Fruit fly (Drosophila melanogaster) whole organism, prepupa: ENCODE data around the gene Caper.
A peak's percentile ranks its signal among the peaks of the same experiment; 100 is the strongest.

ENCODE experiments used
- CG10631 ChIP-seq: fragments of 200-800 bp; sonication (Bioruptor generic); optimal IDR thresholded peaks from 2 replicates; lab custom pipeline; 2016; ENCODE audit warnings: missing biosample characterization, missing genetic modification characterization
- CG10669 ChIP-seq: fragments of 200-800 bp; sonication (Bioruptor generic); optimal IDR thresholded peaks from 3 replicates; lab custom pipeline; 2018; ENCODE audit warnings: missing biosample characterization, mild to moderate bottlenecking, missing genetic modification characterization, moderate library complexity
- CG11294 ChIP-seq: fragments of 200-800 bp; sonication (Bioruptor generic); IDR thresholded peaks from 2 replicates; pipeline ENCODE4 v1.3.6; 2022; ENCODE audit warnings: missing biosample characterization, missing genetic modification characterization
- CG11902 ChIP-seq: fragments of 200-800 bp; sonication (Bioruptor generic); optimal IDR thresholded peaks from 3 replicates; lab custom pipeline; 2016; ENCODE audit warnings: missing biosample characterization, missing genetic modification characterization
- CG1621 ChIP-seq: fragments of 200-800 bp; sonication (Bioruptor generic); optimal IDR thresholded peaks from 3 replicates; lab custom pipeline; 2018; ENCODE audit warnings: missing biosample characterization, mild to moderate bottlenecking, missing genetic modification characterization
- CG16779 ChIP-seq: fragments of 200-800 bp; sonication (Bioruptor generic); optimal IDR thresholded peaks from 3 replicates; lab custom pipeline; 2017; ENCODE audit warnings: missing biosample characterization, mild to moderate bottlenecking, missing genetic modification characterization
- CG3032 ChIP-seq: fragments of 200-800 bp; optimal IDR thresholded peaks from 2 replicates; lab custom pipeline; 2019; ENCODE audit warnings: missing biosample characterization, mild to moderate bottlenecking, missing genetic modification characterization, moderate library complexity
- CG31627 ChIP-seq: fragments of 200-800 bp; sonication (Bioruptor generic); optimal IDR thresholded peaks from 3 replicates; lab custom pipeline; 2016; ENCODE audit warnings: missing biosample characterization, missing genetic modification characterization
- CG32006 ChIP-seq: fragments of 200-800 bp; sonication (Bioruptor generic); optimal IDR thresholded peaks from 3 replicates; lab custom pipeline; 2017; ENCODE audit warnings: missing biosample characterization, mild to moderate bottlenecking, missing genetic modification characterization
- CG34406 ChIP-seq: fragments of 200-800 bp; sonication (Bioruptor generic); optimal IDR thresholded peaks from 3 replicates; lab custom pipeline; 2016; ENCODE audit warnings: missing biosample characterization, missing genetic modification characterization
- CG3919 ChIP-seq: fragments of 200-800 bp; sonication (Bioruptor generic); optimal IDR thresholded peaks from 3 replicates; lab custom pipeline; 2016; ENCODE audit warnings: missing biosample characterization, missing genetic modification characterization
- CG4318 ChIP-seq: fragments of 200-800 bp; sonication (Bioruptor generic); optimal IDR thresholded peaks from 3 replicates; lab custom pipeline; 2017; ENCODE audit warnings: missing biosample characterization, mild to moderate bottlenecking, missing genetic modification characterization
- CG6163 ChIP-seq: fragments of 200-800 bp; sonication (Bioruptor generic); IDR thresholded peaks from 3 replicates; pipeline ENCODE4 v1.3.6; 2022; ENCODE audit warnings: missing biosample characterization, missing genetic modification characterization
- CG6276 ChIP-seq: fragments of 200-800 bp; sonication (Bioruptor generic); optimal IDR thresholded peaks from 2 replicates; lab custom pipeline; 2017; ENCODE audit warnings: missing biosample characterization, mild to moderate bottlenecking, missing genetic modification characterization
- CG6792 ChIP-seq: fragments of 200-800 bp; sonication (Bioruptor generic); optimal IDR thresholded peaks from 3 replicates; lab custom pipeline; 2016; ENCODE audit warnings: missing biosample characterization, missing genetic modification characterization
- CG6808 ChIP-seq: fragments of 200-800 bp; sonication (Bioruptor generic); optimal IDR thresholded peaks from 3 replicates; lab custom pipeline; 2017; ENCODE audit warnings: missing biosample characterization, missing genetic modification characterization, mild to moderate bottlenecking, moderate library complexity, missing genetic modification reagents
- CG6854 ChIP-seq: fragments of 200-800 bp; sonication (Bioruptor generic); optimal IDR thresholded peaks from 2 replicates; lab custom pipeline; 2017; ENCODE audit warnings: missing biosample characterization, mild to moderate bottlenecking, missing genetic modification characterization
- CG7368 ChIP-seq: fragments of 200-800 bp; sonication (Bioruptor generic); optimal IDR thresholded peaks from 3 replicates; lab custom pipeline; 2016; ENCODE audit warnings: missing biosample characterization, missing genetic modification characterization
- CG8119 ChIP-seq: fragments of 200-800 bp; sonication (Bioruptor generic); IDR thresholded peaks from 3 replicates; pipeline ENCODE4 v1.3.6; 2022; ENCODE audit warnings: missing biosample characterization, missing genetic modification characterization
- CG8632 ChIP-seq: fragments of 200-800 bp; sonication (Bioruptor generic); optimal IDR thresholded peaks from 3 replicates; lab custom pipeline; 2016; ENCODE audit warnings: missing biosample characterization, missing genetic modification characterization
- CG9139 ChIP-seq: fragments of 200-800 bp; sonication (Bioruptor generic); optimal IDR thresholded peaks from 3 replicates; lab custom pipeline; 2017; ENCODE audit warnings: missing biosample characterization, mild to moderate bottlenecking, missing genetic modification characterization
- Eip75B ChIP-seq: fragments of 200-800 bp; sonication (Bioruptor generic); optimal IDR thresholded peaks from 3 replicates; lab custom pipeline; 2016; ENCODE audit warnings: missing biosample characterization, missing genetic modification characterization
- Eip78C ChIP-seq: fragments of 200-800 bp; sonication (Bioruptor generic); peaks from one replicate; lab custom pipeline; 2016; ENCODE audit warnings: missing biosample characterization, missing genetic modification characterization
- Eip93F ChIP-seq: fragments of 200-800 bp; sonication (Bioruptor generic); optimal IDR thresholded peaks from 2 replicates; lab custom pipeline; 2016; ENCODE audit warnings: missing biosample characterization, mild to moderate bottlenecking, missing genetic modification characterization
- Ets21C ChIP-seq: fragments of 200-800 bp; sonication (Bioruptor generic); optimal IDR thresholded peaks from 3 replicates; lab custom pipeline; 2016; ENCODE audit warnings: missing biosample characterization, missing genetic modification characterization
- Ets96B ChIP-seq: fragments of 200-800 bp; optimal IDR thresholded peaks from 2 replicates; lab custom pipeline; 2019; ENCODE audit warnings: missing biosample characterization, mild to moderate bottlenecking, missing genetic modification characterization, moderate library complexity
- Gug ChIP-seq: fragments of 200-800 bp; sonication (Bioruptor generic); IDR thresholded peaks from 2 replicates; pipeline ENCODE4 v1.3.6; 2022; ENCODE audit warnings: missing biosample characterization, missing genetic modification characterization
- Hr39 ChIP-seq: fragments of 200-800 bp; sonication (Bioruptor generic); optimal IDR thresholded peaks from 2 replicates; lab custom pipeline; 2016; ENCODE audit warnings: missing biosample characterization, missing genetic modification characterization
- Hr4 ChIP-seq: fragments of 200-800 bp; sonication (Bioruptor generic); optimal IDR thresholded peaks from 3 replicates; lab custom pipeline; 2016; ENCODE audit warnings: missing biosample characterization, missing genetic modification characterization
- Lpt ChIP-seq: fragments of 200-800 bp; sonication (Bioruptor generic); optimal IDR thresholded peaks from 3 replicates; lab custom pipeline; 2016; ENCODE audit warnings: missing biosample characterization, missing genetic modification characterization
- Met ChIP-seq: fragments of 200-800 bp; sonication (Bioruptor generic); optimal IDR thresholded peaks from 3 replicates; lab custom pipeline; 2016; ENCODE audit warnings: missing biosample characterization, missing genetic modification characterization
- OdsH ChIP-seq: fragments of 200-800 bp; sonication (Bioruptor generic); optimal IDR thresholded peaks from 3 replicates; lab custom pipeline; 2016; ENCODE audit warnings: missing biosample characterization, missing genetic modification characterization
- Sox14 ChIP-seq: fragments of 200-800 bp; sonication (Bioruptor generic); optimal IDR thresholded peaks from 3 replicates; lab custom pipeline; 2016; ENCODE audit warnings: missing biosample characterization, missing genetic modification characterization
- Sox15 ChIP-seq: fragments of 200-800 bp; sonication (Bioruptor generic); optimal IDR thresholded peaks from 3 replicates; lab custom pipeline; 2016; ENCODE audit warnings: missing biosample characterization, missing genetic modification characterization
- achi ChIP-seq: fragments of 200-800 bp; sonication (Bioruptor generic); optimal IDR thresholded peaks from 3 replicates; lab custom pipeline; 2016; ENCODE audit warnings: missing biosample characterization, missing genetic modification characterization
- cyc ChIP-seq: fragments of 200-800 bp; sonication (Bioruptor generic); optimal IDR thresholded peaks from 3 replicates; lab custom pipeline; 2016; ENCODE audit warnings: missing biosample characterization, missing genetic modification characterization
- dac ChIP-seq: fragments of 200-800 bp; sonication (Bioruptor generic); optimal IDR thresholded peaks from 2 replicates; lab custom pipeline; 2017; ENCODE audit warnings: missing biosample characterization, mild to moderate bottlenecking, missing genetic modification characterization
- dsx ChIP-seq: fragments of 200-800 bp; optimal IDR thresholded peaks from 3 replicates; lab custom pipeline; 2019; ENCODE audit warnings: missing biosample characterization, mild to moderate bottlenecking, missing genetic modification characterization, moderate library complexity; ENCODE audit not compliant: poor library complexity, severe bottlenecking
- eg ChIP-seq: fragments of 200-800 bp; sonication (Bioruptor generic); IDR thresholded peaks from 3 replicates; pipeline ENCODE4 v1.3.6; 2022; ENCODE audit warnings: missing biosample characterization, missing genetic modification characterization
- esn ChIP-seq: fragments of 200-800 bp; sonication (Bioruptor generic); optimal IDR thresholded peaks from 2 replicates; lab custom pipeline; 2016; ENCODE audit warnings: missing biosample characterization, mild to moderate bottlenecking, missing genetic modification characterization, moderate library complexity
- fd59A ChIP-seq: fragments of 200-800 bp; sonication (Bioruptor generic); optimal IDR thresholded peaks from 2 replicates; lab custom pipeline; 2017; ENCODE audit warnings: missing biosample characterization, mild to moderate bottlenecking, missing genetic modification characterization, missing genetic modification reagents
- fd85E ChIP-seq: fragments of 200-800 bp; sonication (Bioruptor generic); optimal IDR thresholded peaks from 3 replicates; lab custom pipeline; 2016; ENCODE audit warnings: missing biosample characterization, missing genetic modification characterization
- fkh ChIP-seq: fragments of 200-800 bp; sonication (Bioruptor generic); optimal IDR thresholded peaks from 3 replicates; lab custom pipeline; 2017; ENCODE audit warnings: missing biosample characterization, mild to moderate bottlenecking, missing genetic modification characterization, moderate library complexity
- lz ChIP-seq: fragments of 200-800 bp; sonication (Bioruptor generic); optimal IDR thresholded peaks from 3 replicates; lab custom pipeline; 2016; ENCODE audit warnings: missing biosample characterization, missing genetic modification characterization
- net ChIP-seq: fragments of 200-800 bp; sonication (Bioruptor generic); optimal IDR thresholded peaks from 3 replicates; lab custom pipeline; 2016; ENCODE audit warnings: missing biosample characterization, missing genetic modification characterization
- pdm3 ChIP-seq: fragments of 200-800 bp; sonication (Bioruptor generic); optimal IDR thresholded peaks from 3 replicates; lab custom pipeline; 2016; ENCODE audit warnings: missing biosample characterization, missing genetic modification characterization
- salr ChIP-seq, 2 experiments: fragments of 200-800 bp; sonication (Bioruptor generic); optimal IDR thresholded peaks; 3 replicates each; lab custom pipeline; 2016 to 2018; ENCODE audit warnings: missing biosample characterization in 2 of 2, missing genetic modification characterization in 2 of 2, mild to moderate bottlenecking in 1 of 2
- spab ChIP-seq: fragments of 200-800 bp; sonication (Bioruptor generic); optimal IDR thresholded peaks from 2 replicates; lab custom pipeline; 2017; ENCODE audit warnings: missing biosample characterization, mild to moderate bottlenecking, missing genetic modification characterization, missing genetic modification reagents
- ss ChIP-seq, 2 experiments: fragments of 200-800 bp; sonication (Bioruptor generic); optimal IDR thresholded peaks; 2 replicates in 1 of 2; 3 replicates in 1 of 2; lab custom pipeline; 2017 to 2018; ENCODE audit warnings: mild to moderate bottlenecking in 2 of 2, missing biosample characterization in 2 of 2, missing genetic modification characterization in 2 of 2, moderate library complexity in 1 of 2
- svp ChIP-seq: fragments of 200-800 bp; sonication (Bioruptor generic); peaks from one replicate; lab custom pipeline; 2016; ENCODE audit warnings: missing biosample characterization, missing genetic modification characterization
- topi ChIP-seq: fragments of 200-800 bp; sonication (Bioruptor generic); optimal IDR thresholded peaks from 3 replicates; lab custom pipeline; 2016; ENCODE audit warnings: missing biosample characterization, missing genetic modification characterization
- vri ChIP-seq: fragments of 200-800 bp; sonication (Bioruptor generic); optimal IDR thresholded peaks from 3 replicates; lab custom pipeline; 2016; ENCODE audit warnings: missing biosample characterization, mild to moderate bottlenecking, missing genetic modification characterization

Gene Caper

DNA sequence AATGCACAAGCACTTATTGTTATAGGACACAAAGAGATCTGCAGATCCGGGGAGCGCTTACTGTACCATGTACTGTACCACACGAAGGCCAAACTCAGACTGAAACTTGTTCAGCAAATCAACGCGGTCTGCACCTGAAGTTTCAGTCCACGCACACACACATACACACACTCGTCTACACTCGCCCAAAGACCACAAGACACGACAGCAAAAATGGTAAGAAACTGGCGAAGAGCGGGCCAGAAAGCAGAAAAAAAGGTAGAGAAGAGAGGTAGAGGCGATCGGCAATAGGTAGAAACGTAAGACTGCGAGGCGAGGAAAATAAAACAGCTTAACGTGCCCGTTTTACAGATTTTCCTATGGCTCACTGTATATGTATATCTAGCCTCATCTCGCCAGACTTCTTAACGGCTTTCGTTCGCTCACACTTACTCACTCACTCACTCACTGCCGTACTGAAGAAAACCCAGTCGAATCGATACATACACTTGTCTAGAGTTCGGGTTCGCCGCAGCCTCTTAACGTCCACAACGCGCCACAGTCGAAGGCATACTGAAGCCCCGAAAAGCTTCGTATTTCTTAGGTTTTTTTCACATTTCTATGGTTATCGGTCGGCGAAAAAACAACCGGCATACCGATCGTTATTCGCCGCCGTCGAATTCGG, 22.6 kb upstream of the Caper start, which contains the start of gene uif:
uif (minus strand) TSS at position 553 of the 664 bp plus-strand sequence.
- TF ChIP-seq CG8632 (GFP tag; lab: Kevin White, UChicago) = no peak
- TF ChIP-seq Eip93F = no peak
- TF ChIP-seq Met = no peak
- TF ChIP-seq Sox15 (GFP tag; lab: Kevin White, UChicago) = no peak
- peak; percentile 7 for TF ChIP-seq Ets96B
- peak; percentile 24; the same call in 1 of the 3 replicates for TF ChIP-seq CG8119 (GFP tag; lab: Robert Waterston, UW)
- peak; percentile 52 for TF ChIP-seq CG6276 (GFP tag; lab: Kevin White, UChicago)
- TF ChIP-seq Gug (GFP tag; lab: Robert Waterston, UW) = no peak
- peak; percentile 52 for TF ChIP-seq CG6163 (GFP tag; lab: Robert Waterston, UW)
- TF ChIP-seq net = peak; percentile 33
- no peak for TF ChIP-seq CG11294 (GFP tag; lab: Robert Waterston, UW)
- TF ChIP-seq OdsH (GFP tag; lab: Kevin White, UChicago) = no peak
- no peak for TF ChIP-seq CG6854
- no peak for TF ChIP-seq pdm3 (GFP tag; lab: Kevin White, UChicago)
- no peak for TF ChIP-seq eg (GFP tag; lab: Robert Waterston, UW)
- no peak for TF ChIP-seq esn
- no peak for TF ChIP-seq CG16779 (tag; lab: Kevin White, UChicago)
- TF ChIP-seq topi (GFP tag; lab: Kevin White, UChicago) = no peak
- TF ChIP-seq CG6808 (GFP tag; lab: Kevin White, UChicago) = peak; percentile 9
- no peak for TF ChIP-seq CG7368
- no peak for TF ChIP-seq CG9139 (GFP tag; lab: Kevin White, UChicago)
- no peak for TF ChIP-seq CG11902 (GFP tag; lab: Kevin White, UChicago)
- TF ChIP-seq CG34406 (GFP tag; lab: Kevin White, UChicago) = no peak
- no peak for TF ChIP-seq CG3032
- TF ChIP-seq fkh (GFP tag; lab: Kevin White, UChicago) = no peak
- TF ChIP-seq CG1621 (tag; lab: Kevin White, UChicago) = no peak
- TF ChIP-seq salr (GFP tag; optimal IDR thresholded peaks at IDR 0.05; lab: Kevin White, UChicago) = no peak
- no peak for TF ChIP-seq lz
- no peak for TF ChIP-seq achi (GFP tag; lab: Kevin White, UChicago)
- TF ChIP-seq CG4318 (GFP tag; lab: Kevin White, UChicago) = no peak
- peak; percentile 13 for TF ChIP-seq Sox14
- no peak for TF ChIP-seq CG10631 (GFP tag; lab: Kevin White, UChicago)
- peak; percentile 61 for TF ChIP-seq Eip78C (GFP tag; lab: Kevin White, UChicago)
- TF ChIP-seq fd85E (GFP tag; lab: Kevin White, UChicago) = no peak
- no peak for TF ChIP-seq CG3919
- no peak for TF ChIP-seq fd59A (GFP tag; lab: Kevin White, UChicago)
- no peak for TF ChIP-seq vri (GFP tag; lab: Kevin White, UChicago)
- no peak for TF ChIP-seq CG31627 (GFP tag; lab: Kevin White, UChicago)
- no peak for TF ChIP-seq CG32006 (GFP tag; lab: Kevin White, UChicago)
- peak; percentile 36 for TF ChIP-seq Eip75B
- no peak for TF ChIP-seq svp (GFP tag; lab: Kevin White, UChicago)
- peak; percentile 46 to 51 for TF ChIP-seq ss (GFP tag; optimal IDR thresholded peaks at IDR 0.05; lab: Kevin White, UChicago)
- no peak for TF ChIP-seq dac
- no peak for TF ChIP-seq CG6792
- peak; percentile 59 for TF ChIP-seq Lpt
- TF ChIP-seq Hr39 (GFP tag; lab: Kevin White, UChicago) = no peak
- no peak for TF ChIP-seq CG10669
- no peak for TF ChIP-seq cyc (GFP tag; lab: Kevin White, UChicago)
- TF ChIP-seq Hr4 = no peak
- TF ChIP-seq dsx (GFP tag; lab: Kevin White, UChicago) = peak; percentile 46
- TF ChIP-seq spab (GFP tag; lab: Kevin White, UChicago) = peak; percentile 1
- TF ChIP-seq Ets21C (GFP tag; lab: Kevin White, UChicago) = no peak
